Worm (Caenorhabditis elegans): ENCODE results near the gene F11C7.2.
A peak's percentile ranks its signal among the peaks of the same experiment; 100 is the strongest.

Gene F11C7.2

ce11 chrX:17424595-17424913 lies 27.9 kb downstream of the F11C7.2 start:
- TF ChIP-seq R02D3.7 (tag; optimal IDR thresholded peaks at IDR 0.05): no peak
- TF ChIP-seq unc-62 (GFP tag; optimal IDR thresholded peaks at IDR 0.05 in 1 of 2): peak in 1 of 2 experiments; percentile 98
- no peak for TF ChIP-seq unc-62 (tag; optimal IDR thresholded peaks at IDR 0.05)
- TF ChIP-seq unc-39 (tag; optimal IDR thresholded peaks at IDR 0.05): no peak

ce11 chrX:17426712-17427111 lies 30.1 kb downstream of the F11C7.2 start:
- TF ChIP-seq dmd-6 (GFP tag; IDR thresholded peaks at IDR 0.05) (no peak), nhr-25 (tag; optimal IDR thresholded peaks at IDR 0.05; ENCODE audit: borderline replicate concordance, insufficient read depth) (peak; percentile 11), nhr-28 (tag; optimal IDR thresholded peaks at IDR 0.05) (peak; percentile 17), ceh-20 (GFP tag; IDR thresholded peaks at IDR 0.05) (peak; percentile 45; the same call in 1 of the 2 replicates)

- TF ChIP-seq zip-11 (GFP tag; IDR thresholded peaks at IDR 0.05) (no peak), hlh-11 (tag; optimal IDR thresholded peaks at IDR 0.05) (peak; percentile 61), hlh-30 (tag; optimal IDR thresholded peaks at IDR 0.05; ENCODE audit: insufficient read depth) (peak; percentile 62), mdl-1 (tag; optimal IDR thresholded peaks at IDR 0.05) (peak in 1 of 2 experiments; percentile 11), unc-62 (GFP tag; optimal IDR thresholded peaks at IDR 0.05 in 1 of 2) (peak in 1 of 2 experiments; percentile 98), unc-62 (tag; optimal IDR thresholded peaks at IDR 0.05) (no peak), lsy-2 (tag; optimal IDR thresholded peaks at IDR 0.05) (peak in 1 of 2 experiments; percentile 79), nhr-28 (tag; optimal IDR thresholded peaks at IDR 0.05) (peak; percentile 70), ceh-62 (tag; optimal IDR thresholded peaks at IDR 0.05) (no peak), ceh-20 (GFP tag; IDR thresholded peaks at IDR 0.05) (no peak), mep-1 (tag; optimal IDR thresholded peaks at IDR 0.05) (peak; percentile 43)
Observed at ce11 chrX:17427778-17428177, 31.2 kb downstream of the F11C7.2 start.

ce11 chrX:17428803-17429202 lies 32.2 kb downstream of the F11C7.2 start, which contains the start of gene pbo-6:
pbo-6 (plus strand) TSS chrX:17429042.
- TF ChIP-seq ama-1 (optimal IDR thresholded peaks at IDR 0.05) (no peak), egl-43 (GFP tag; IDR thresholded peaks at IDR 0.05) (no peak), F44E2.7 (GFP tag; IDR thresholded peaks at IDR 0.05) (no peak), mxl-3 (GFP tag; optimal IDR thresholded peaks at IDR 0.05) (no peak), snpc-1.2 (GFP tag; IDR thresholded peaks at IDR 0.05) (no peak), attf-4 (tag; optimal IDR thresholded peaks at IDR 0.05) (no peak), sdz-12 (GFP tag; optimal IDR thresholded peaks at IDR 0.05) (no peak), nhr-41 (GFP tag; IDR thresholded peaks at IDR 0.05) (no peak), dmd-8 (GFP tag; IDR thresholded peaks at IDR 0.05) (no peak), hlh-11 (tag; optimal IDR thresholded peaks at IDR 0.05) (no peak), D1046.2 (GFP tag; IDR thresholded peaks at IDR 0.05) (no peak), php-3 (GFP tag; IDR thresholded peaks at IDR 0.05) (no peak)

- TF ChIP-seq rbr-2 (tag; optimal IDR thresholded peaks at IDR 0.05) (peak; percentile 35), daf-19 (GFP tag; conservative IDR thresholded peaks at IDR 0.05) (no peak), aha-1 (tag) (peak; percentile 70), nhr-42 (GFP tag; IDR thresholded peaks at IDR 0.05) (0 out of 2 replicates have a peak, but pooled peaks have one; percentile 16), mep-1 (tag; optimal IDR thresholded peaks at IDR 0.05) (peak; percentile 36), hlh-30 (tag; optimal IDR thresholded peaks at IDR 0.05; ENCODE audit: insufficient read depth) (peak; percentile 43), ces-1 (GFP tag; optimal IDR thresholded peaks at IDR 0.05) (no peak), nhr-11 (tag; optimal IDR thresholded peaks at IDR 0.05) (peak; percentile 1), hmg-1.1 (GFP tag; IDR thresholded peaks at IDR 0.05) (peak; percentile 31; the same call in 1 of the 2 replicates), ZK337.2 (GFP tag; IDR thresholded peaks at IDR 0.05) (no peak), nhr-77 (tag; optimal IDR thresholded peaks at IDR 0.05) (no peak), zag-1 (tag; optimal IDR thresholded peaks at IDR 0.05) (no peak), nhr-28 (tag; optimal IDR thresholded peaks at IDR 0.05) (peak; percentile 17), hif-1 (tag; optimal IDR thresholded peaks at IDR 0.05) (peak in 1 of 2 experiments; percentile 15), D1046.2 (GFP tag; IDR thresholded peaks at IDR 0.05) (peak; percentile 92), dmd-6 (GFP tag; IDR thresholded peaks at IDR 0.05) (peak; percentile 44; the same call in 1 of the 2 replicates), F49E8.2 (tag; optimal IDR thresholded peaks at IDR 0.05; ENCODE audit: borderline replicate concordance) (no peak), daf-16 (GFP tag; optimal IDR thresholded peaks at IDR 0.05) (no peak), daf-16 (tag; optimal IDR thresholded peaks at IDR 0.05) (peak; percentile 18), hlh-11 (tag; optimal IDR thresholded peaks at IDR 0.05) (peak; percentile 30), Y5F2A.4 (GFP tag; optimal IDR thresholded peaks at IDR 0.05) (no peak), mxl-3 (GFP tag; optimal IDR thresholded peaks at IDR 0.05) (peak; percentile 15), lsy-2 (tag; optimal IDR thresholded peaks at IDR 0.05) (peak; percentile 70 to 95), mes-2 (tag; optimal IDR thresholded peaks at IDR 0.05; ENCODE audit: poor library complexity, severe bottlenecking) (peak; percentile 54), madf-9 (GFP tag; conservative IDR thresholded peaks at IDR 0.05) (0 out of 2 replicates have a peak, but pooled peaks have one; percentile 16)
Observed at ce11 chrX:17434234-17434633, 37.6 kb downstream of the F11C7.2 start, which contains the start of gene fubl-3. fubl-3 (plus strand) TSS chrX:17434445.
